Worm (Caenorhabditis elegans): ENCODE results near the gene vap-1.

The vap-1 gene

DNA sequence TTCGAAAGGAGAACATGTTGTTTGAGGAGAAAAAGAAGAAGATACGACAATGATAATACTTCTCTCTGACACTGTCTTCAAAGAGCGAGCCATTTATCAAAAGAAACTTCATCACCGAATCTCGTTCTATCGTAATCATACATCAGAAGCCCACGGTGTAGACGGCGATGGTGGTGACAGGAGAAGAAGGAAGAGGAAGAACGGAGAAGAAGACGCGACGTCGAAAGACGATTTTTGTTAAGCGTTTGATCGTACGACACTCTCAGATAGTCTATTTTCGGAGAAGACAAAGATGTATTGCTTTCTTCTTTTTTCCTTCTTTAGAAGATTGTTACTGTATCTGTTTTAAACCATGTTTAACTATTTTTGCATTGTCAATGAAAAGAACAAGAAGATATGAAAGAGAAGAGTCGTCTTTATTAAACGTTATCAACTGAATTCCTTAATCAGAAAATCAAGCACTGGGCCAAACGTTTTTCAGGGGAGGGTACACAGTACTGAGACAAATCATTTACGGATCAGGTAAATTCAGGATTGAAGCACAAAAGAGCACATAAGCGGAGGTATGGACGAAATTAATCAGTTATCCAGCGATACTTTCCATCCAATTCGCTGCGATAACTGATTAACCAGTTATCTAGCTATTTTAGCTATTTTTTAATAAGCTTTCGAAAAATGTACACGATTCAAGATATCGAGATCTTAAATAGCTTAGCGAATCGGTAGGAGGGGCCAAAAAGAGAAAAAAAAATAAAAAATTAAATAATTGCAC is 23.6 kb upstream of the vap-1 start (continued):
- TF ChIP-seq pha-4 (GFP tag; IDR thresholded peaks at IDR 0.05) (no peak), pha-4 (tag; optimal IDR thresholded peaks at IDR 0.05) (no peak), ctbp-1 (GFP tag; IDR thresholded peaks at IDR 0.05) (no peak), pqm-1 (tag; optimal IDR thresholded peaks at IDR 0.05) (no peak), hif-1 (tag; optimal IDR thresholded peaks at IDR 0.05) (no peak), dmd-6 (GFP tag; IDR thresholded peaks at IDR 0.05) (no peak; the same call in 1 of the 2 replicates), nhr-41 (GFP tag; IDR thresholded peaks at IDR 0.05) (no peak), skn-1 (tag; optimal IDR thresholded peaks at IDR 0.05) (no peak), zfp-2 (tag; optimal IDR thresholded peaks at IDR 0.05) (no peak), Y105C5A.15 (GFP tag; IDR thresholded peaks at IDR 0.05) (no peak), unc-62 (GFP tag; optimal IDR thresholded peaks at IDR 0.05 in 1 of 2) (peak in 1 of 2 experiments; percentile 100), unc-62 (tag; optimal IDR thresholded peaks at IDR 0.05) (peak; percentile 63), ceh-32 (tag; optimal IDR thresholded peaks at IDR 0.05; ENCODE audit: poor library complexity) (no peak), F10B5.3 (tag; optimal IDR thresholded peaks at IDR 0.05) (no peak), ceh-62 (tag; optimal IDR thresholded peaks at IDR 0.05) (no peak), aha-1 (tag) (peak; percentile 100), F37D6.2 (tag; optimal IDR thresholded peaks at IDR 0.05) (no peak), hlh-30 (tag; optimal IDR thresholded peaks at IDR 0.05; ENCODE audit: insufficient read depth) (peak; percentile 2), nhr-77 (tag; optimal IDR thresholded peaks at IDR 0.05) (peak; percentile 50), ceh-44 (GFP tag; IDR thresholded peaks at IDR 0.05) (no peak), ztf-11 (tag; optimal IDR thresholded peaks at IDR 0.05) (no peak), dmd-8 (GFP tag; IDR thresholded peaks at IDR 0.05) (no peak), duxl-1 (tag; optimal IDR thresholded peaks at IDR 0.05; ENCODE audit: poor library complexity) (peak; percentile 84), nhr-10 (tag; optimal IDR thresholded peaks at IDR 0.05) (peak; percentile 5), zfp-3 (GFP tag; conservative IDR thresholded peaks at IDR 0.05) (peak; percentile 90), D1046.2 (GFP tag; IDR thresholded peaks at IDR 0.05) (no peak), nhr-76 (tag; optimal IDR thresholded peaks at IDR 0.05) (no peak), ztf-7 (tag; optimal IDR thresholded peaks at IDR 0.05) (no peak), madf-5 (GFP tag; IDR thresholded peaks at IDR 0.05) (no peak), fos-1 (tag; optimal IDR thresholded peaks at IDR 0.05) (no peak), nhr-111 (GFP tag; optimal IDR thresholded peaks at IDR 0.05) (no peak), tra-1 (GFP tag; IDR thresholded peaks at IDR 0.05) (no peak), fkh-10 (GFP tag; optimal IDR thresholded peaks at IDR 0.05) (no peak), unc-130 (GFP tag; optimal IDR thresholded peaks at IDR 0.05) (no peak), madf-9 (GFP tag; conservative IDR thresholded peaks at IDR 0.05) (no peak; the same call in 1 of the 2 replicates), T20F7.1 (GFP tag; optimal IDR thresholded peaks at IDR 0.05) (peak; percentile 22), spr-3 (GFP tag; optimal IDR thresholded peaks at IDR 0.05) (no peak), nhr-237 (tag; optimal IDR thresholded peaks at IDR 0.05) (no peak), tag-97 (GFP tag; IDR thresholded peaks at IDR 0.05) (no peak), T26A8.4 (GFP tag; IDR thresholded peaks at IDR 0.05) (peak; percentile 92), mxl-2 (GFP tag; conservative IDR thresholded peaks at IDR 0.05) (no peak), mep-1 (tag; optimal IDR thresholded peaks at IDR 0.05) (peak; percentile 78), nhr-6 (tag; optimal IDR thresholded peaks at IDR 0.05) (no peak), snpc-1.2 (GFP tag; IDR thresholded peaks at IDR 0.05) (no peak), Y48G9A.11 (GFP tag; IDR thresholded peaks at IDR 0.05) (no peak), nhr-102 (tag; optimal IDR thresholded peaks at IDR 0.05) (peak; percentile 63), dpl-1 (GFP tag; optimal IDR thresholded peaks at IDR 0.05) (no peak), spr-1 (tag; optimal IDR thresholded peaks at IDR 0.05) (no peak), ZK337.2 (GFP tag; IDR thresholded peaks at IDR 0.05) (no peak), nhr-42 (GFP tag; IDR thresholded peaks at IDR 0.05) (no peak), set-16 (GFP tag; IDR thresholded peaks at IDR 0.05) (no peak), ama-1 (optimal IDR thresholded peaks at IDR 0.05) (peak; percentile 61)
